Worm (Caenorhabditis elegans): ENCODE results near the gene Y38E10A.22.

ce11 chrII:12666042-12666441 is 11.6 kb downstream of the Y38E10A.22 start:
- TF ChIP-seq nhr-237 (tag; optimal IDR thresholded peaks at IDR 0.05) = no peak
- TF ChIP-seq unc-62 (GFP tag; optimal IDR thresholded peaks at IDR 0.05) = no peak
- no peak for TF ChIP-seq snpc-4 (tag; optimal IDR thresholded peaks at IDR 0.05)
- TF ChIP-seq nhr-23 (tag; optimal IDR thresholded peaks at IDR 0.05) = no peak
- TF ChIP-seq fos-1 (tag; optimal IDR thresholded peaks at IDR 0.05) = no peak
- no peak for TF ChIP-seq blmp-1 (tag; optimal IDR thresholded peaks at IDR 0.05; ENCODE audit: insufficient read depth)
- no peak for TF ChIP-seq elt-1 (tag; optimal IDR thresholded peaks at IDR 0.05)
- no peak for TF ChIP-seq elt-3 (tag; optimal IDR thresholded peaks at IDR 0.05)
- TF ChIP-seq lsy-2 (tag; optimal IDR thresholded peaks at IDR 0.05) = no peak
- TF ChIP-seq sem-4 (tag; optimal IDR thresholded peaks at IDR 0.05) = no peak
- TF ChIP-seq egl-27 (tag; optimal IDR thresholded peaks at IDR 0.05) = no peak
